Worm (Caenorhabditis elegans): ENCODE data around the gene F28C6.9.

ce11 chrII:8566806-8567266 lies 43.1 kb downstream of the F28C6.9 start, which contains the start of gene F54C9.3:
- TF ChIP-seq nhr-28 (tag; optimal IDR thresholded peaks at IDR 0.05) (no peak), ama-1 (optimal IDR thresholded peaks at IDR 0.05) (no peak), nhr-237 (tag; optimal IDR thresholded peaks at IDR 0.05) (no peak), daf-12 (tag; optimal IDR thresholded peaks at IDR 0.05) (no peak), pqm-1 (tag; optimal IDR thresholded peaks at IDR 0.05) (peak; percentile 98), lin-15B (tag; optimal IDR thresholded peaks at IDR 0.05) (no peak), fkh-10 (GFP tag; optimal IDR thresholded peaks at IDR 0.05) (no peak), nfya-1 (tag; optimal IDR thresholded peaks at IDR 0.05; ENCODE audit: insufficient read depth) (no peak)
